Fruit fly (Drosophila melanogaster): ENCODE results near the gene Spag1.

DNA sequence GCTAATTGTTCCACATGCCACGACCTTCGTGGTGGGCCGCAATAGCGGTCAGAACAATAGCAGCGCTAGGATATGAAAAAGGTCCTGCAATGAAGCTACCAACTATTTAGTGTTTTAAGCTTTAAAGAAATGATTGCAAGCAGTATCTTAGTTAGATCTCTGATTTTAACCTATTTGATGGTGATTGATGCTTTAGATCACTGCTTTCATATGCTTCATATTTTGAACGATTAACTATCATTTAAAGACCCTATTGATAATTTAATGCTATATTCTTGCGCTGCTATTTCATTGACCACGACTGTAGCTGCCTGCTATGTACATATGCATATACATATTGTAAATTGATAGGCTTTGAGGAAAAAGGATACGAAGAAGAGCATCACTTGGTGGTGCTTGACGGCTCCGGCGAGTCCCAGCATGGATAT is 16.1 kb downstream of the Spag1 start:
- no peak for TF ChIP-seq CG8478 (optimal IDR thresholded peaks at IDR 0.05)
- no peak for TF ChIP-seq CTCF (optimal IDR thresholded peaks at IDR 0.05)

Measured in S2 (cell line).